Fruit fly (Drosophila melanogaster) whole organism, embryonic: Measurements from ENCODE around the gene SkpD.
A peak's percentile ranks its signal among the peaks of the same experiment; 100 is the strongest.

Experiments
- Asciz ChIP-seq: fragments of 200-800 bp; sonication (Bioruptor generic); optimal IDR thresholded peaks from 2 replicates; lab custom pipeline; 2017; ENCODE audit warnings: missing biosample characterization, mild to moderate bottlenecking, missing genetic modification characterization, missing genetic modification reagents
- Atf6 ChIP-seq: fragments of 200-800 bp; sonication (Bioruptor generic); IDR thresholded peaks from 2 replicates; pipeline ENCODE4 v1.3.6; 2022; ENCODE audit warnings: missing biosample characterization, missing genetic modification characterization
- Bgb ChIP-seq: fragments of 200-800 bp; sonication (Bioruptor generic); IDR thresholded peaks from 2 replicates; pipeline ENCODE4 v1.3.6; 2022; ENCODE audit warnings: missing biosample characterization, missing genetic modification characterization; ENCODE audit not compliant: partially characterized antibody
- Bteb2 ChIP-seq: fragments of 200-800 bp; sonication (Bioruptor generic); optimal IDR thresholded peaks from 2 replicates; lab custom pipeline; 2016; ENCODE audit warnings: missing biosample characterization, missing genetic modification characterization
- CG11456 ChIP-seq: fragments of 200-800 bp; sonication (Bioruptor generic); IDR thresholded peaks from 3 replicates; pipeline ENCODE4 v1.3.6; 2022; ENCODE audit warnings: missing biosample characterization, missing genetic modification characterization
- CG12236 ChIP-seq: fragments of 200-800 bp; sonication (Bioruptor generic); optimal IDR thresholded peaks from 2 replicates; lab custom pipeline; 2016; ENCODE audit warnings: missing biosample characterization, missing genetic modification characterization
- CG12299 ChIP-seq: fragments of 200-800 bp; sonication (Bioruptor generic); optimal IDR thresholded peaks from 2 replicates; lab custom pipeline; 2018; ENCODE audit warnings: missing biosample characterization, mild to moderate bottlenecking, missing genetic modification characterization
- CG1233 ChIP-seq: fragments of 200-800 bp; sonication (Bioruptor generic); optimal IDR thresholded peaks from 4 replicates; lab custom pipeline; 2018; ENCODE audit warnings: missing biosample characterization, mild to moderate bottlenecking, missing genetic modification characterization
- CG13287 ChIP-seq: fragments of 200-800 bp; sonication (Bioruptor generic); IDR thresholded peaks from 2 replicates; pipeline ENCODE4 v1.3.6; 2022; ENCODE audit warnings: missing biosample characterization, missing genetic modification characterization; ENCODE audit not compliant: partially characterized antibody
- CG14860 ChIP-seq: fragments of 200-800 bp; sonication (Bioruptor generic); IDR thresholded peaks from 3 replicates; pipeline ENCODE4 v1.3.6; 2022; ENCODE audit warnings: missing biosample characterization, missing genetic modification characterization; ENCODE audit not compliant: partially characterized antibody
- CG16813 ChIP-seq: fragments of 200-800 bp; sonication (Bioruptor generic); IDR thresholded peaks from 3 replicates; pipeline ENCODE4 v1.3.6; 2022; ENCODE audit warnings: missing biosample characterization, missing genetic modification characterization; ENCODE audit not compliant: partially characterized antibody
- CG17802 ChIP-seq: fragments of 200-800 bp; sonication (Bioruptor generic); optimal IDR thresholded peaks from 2 replicates; lab custom pipeline; 2018; ENCODE audit warnings: missing biosample characterization, mild to moderate bottlenecking, missing genetic modification characterization, moderate library complexity
- CG34224 ChIP-seq: fragments of 200-800 bp; sonication (Bioruptor generic); IDR thresholded peaks from 3 replicates; pipeline ENCODE4 v1.3.6; 2022; ENCODE audit warnings: missing biosample characterization, missing genetic modification characterization; ENCODE audit not compliant: partially characterized antibody
- CG6654 ChIP-seq: fragments of 200-800 bp; sonication (Bioruptor generic); optimal IDR thresholded peaks from 2 replicates; lab custom pipeline; 2017; ENCODE audit warnings: missing biosample characterization, mild to moderate bottlenecking, missing genetic modification characterization
- CG6791 ChIP-seq: fragments of 200-800 bp; sonication (Bioruptor generic); IDR thresholded peaks from 3 replicates; pipeline ENCODE4 v1.3.6; 2022; ENCODE audit warnings: missing biosample characterization, missing genetic modification characterization; ENCODE audit not compliant: partially characterized antibody
- CG7963 ChIP-seq: fragments of 200-800 bp; sonication (Bioruptor generic); IDR thresholded peaks from 3 replicates; pipeline ENCODE4 v1.3.6; 2022; ENCODE audit warnings: missing biosample characterization, missing genetic modification characterization; ENCODE audit not compliant: partially characterized antibody
- CG8089 ChIP-seq: fragments of 200-800 bp; sonication (Bioruptor generic); optimal IDR thresholded peaks from 3 replicates; lab custom pipeline; 2016; ENCODE audit warnings: missing biosample characterization, missing genetic modification characterization
- Dbx ChIP-seq: fragments of 200-800 bp; sonication (Bioruptor generic); IDR thresholded peaks from 3 replicates; pipeline ENCODE4 v1.3.6; 2022; ENCODE audit warnings: missing biosample characterization, missing genetic modification characterization
- Dll ChIP-seq: fragments of 200-800 bp; sonication (Bioruptor generic); IDR thresholded peaks from 4 replicates; pipeline ENCODE4 v1.3.6; 2022; ENCODE audit warnings: missing biosample characterization, missing genetic modification characterization; ENCODE audit not compliant: partially characterized antibody
- Elba2 ChIP-seq: fragments of 200-800 bp; sonication (Bioruptor generic); optimal IDR thresholded peaks from 3 replicates; lab custom pipeline; 2016; ENCODE audit warnings: missing biosample characterization, missing genetic modification characterization
- HLH4C ChIP-seq: fragments of 200-800 bp; sonication (Bioruptor generic); IDR thresholded peaks from 3 replicates; pipeline ENCODE4 v1.3.6; 2022; ENCODE audit warnings: missing biosample characterization, missing genetic modification characterization; ENCODE audit not compliant: partially characterized antibody
- Hr78 ChIP-seq, 2 experiments: fragments of 200-800 bp in 1 of 2; fragments of >200 bp in 1 of 2; sonication (Bioruptor generic) in 1 of 2; optimal IDR thresholded peaks; 2 replicates each; lab custom pipeline; 2017 to 2019; ENCODE audit warnings: missing biosample characterization in 2 of 2, missing genetic modification characterization in 2 of 2, mild to moderate bottlenecking in 1 of 2, moderate library complexity in 1 of 2
- Mad ChIP-seq: fragments of 200-800 bp; sonication (Bioruptor generic); optimal IDR thresholded peaks from 2 replicates; lab custom pipeline; 2016; ENCODE audit warnings: missing biosample characterization, missing genetic modification characterization
- Meics ChIP-seq: fragments of 200-800 bp; sonication (Bioruptor generic); optimal IDR thresholded peaks from 2 replicates; lab custom pipeline; 2017; ENCODE audit warnings: missing biosample characterization, mild to moderate bottlenecking, missing genetic modification characterization
- Opbp ChIP-seq: fragments of 200-800 bp; sonication (Bioruptor generic); IDR thresholded peaks from 3 replicates; pipeline ENCODE4 v1.3.6; 2022; ENCODE audit warnings: missing biosample characterization, missing genetic modification characterization; ENCODE audit not compliant: partially characterized antibody
- Scr ChIP-seq: fragments of 200-800 bp; sonication (Bioruptor generic); IDR thresholded peaks from 2 replicates; pipeline ENCODE4 v1.3.6; 2022; ENCODE audit warnings: missing biosample characterization, missing genetic modification characterization; ENCODE audit not compliant: partially characterized antibody
- Sox100B ChIP-seq: fragments of 200-800 bp; sonication (Bioruptor generic); optimal IDR thresholded peaks from 3 replicates; lab custom pipeline; 2018; ENCODE audit warnings: missing biosample characterization, mild to moderate bottlenecking, missing genetic modification characterization
- ash1 ChIP-seq: fragments of 200-800 bp; sonication (Bioruptor generic); optimal IDR thresholded peaks from 2 replicates; lab custom pipeline; 2018; ENCODE audit warnings: missing biosample characterization, mild to moderate bottlenecking, missing genetic modification characterization
- ato ChIP-seq: fragments of 200-800 bp; sonication (Bioruptor generic); IDR thresholded peaks from 2 replicates; pipeline ENCODE4 v1.3.6; 2022; ENCODE audit warnings: missing biosample characterization, missing genetic modification characterization; ENCODE audit not compliant: partially characterized antibody
- br ChIP-seq: fragments of >200 bp; optimal IDR thresholded peaks from 2 replicates; lab custom pipeline; 2017
- crp ChIP-seq, 2 experiments: fragments of 200-800 bp; sonication (Bioruptor generic); optimal IDR thresholded peaks; 2 replicates in 1 of 2; 3 replicates in 1 of 2; lab custom pipeline; 2017; ENCODE audit warnings: missing biosample characterization in 2 of 2, missing genetic modification characterization in 2 of 2, mild to moderate bottlenecking in 1 of 2, moderate library complexity in 1 of 2
- ems ChIP-seq: fragments of 200-800 bp; sonication (Bioruptor generic); optimal IDR thresholded peaks from 3 replicates; lab custom pipeline; 2016; ENCODE audit warnings: missing biosample characterization, missing genetic modification characterization
- ewg ChIP-seq: fragments of 200-800 bp; sonication (Bioruptor generic); optimal IDR thresholded peaks from 3 replicates; lab custom pipeline; 2017; ENCODE audit warnings: mild to moderate bottlenecking, missing biosample characterization, missing genetic modification reagents, missing genetic modification characterization
- gem ChIP-seq: fragments of 200-800 bp; sonication (Bioruptor generic); optimal IDR thresholded peaks from 2 replicates; lab custom pipeline; 2019; ENCODE audit warnings: missing biosample characterization, mild to moderate bottlenecking, missing genetic modification characterization, moderate library complexity
- inv ChIP-seq: fragments of 200-800 bp; sonication (Bioruptor generic); IDR thresholded peaks from 2 replicates; pipeline ENCODE4 v1.3.6; 2022; ENCODE audit warnings: missing biosample characterization, missing genetic modification characterization; ENCODE audit not compliant: partially characterized antibody
- knrl ChIP-seq: fragments of 200-800 bp; sonication (Bioruptor generic); IDR thresholded peaks from 3 replicates; pipeline ENCODE4 v1.3.6; 2022; ENCODE audit warnings: missing biosample characterization, missing genetic modification characterization; ENCODE audit not compliant: partially characterized antibody
- lilli ChIP-seq: fragments of 200-800 bp; sonication (Bioruptor generic); optimal IDR thresholded peaks from 3 replicates; lab custom pipeline; 2016; ENCODE audit warnings: missing biosample characterization, missing genetic modification characterization
- mld ChIP-seq: fragments of 200-800 bp; sonication (Bioruptor generic); IDR thresholded peaks from 3 replicates; pipeline ENCODE4 v1.3.6; 2022; ENCODE audit warnings: missing biosample characterization, missing genetic modification characterization; ENCODE audit not compliant: partially characterized antibody
- oc ChIP-seq: fragments of 200-800 bp; sonication (Bioruptor generic); optimal IDR thresholded peaks from 2 replicates; lab custom pipeline; 2018; ENCODE audit warnings: missing biosample characterization, mild to moderate bottlenecking, missing genetic modification characterization, moderate library complexity
- pb ChIP-seq: fragments of 200-800 bp; sonication (Bioruptor generic); optimal IDR thresholded peaks from 3 replicates; lab custom pipeline; 2016; ENCODE audit warnings: missing biosample characterization, missing genetic modification characterization
- run ChIP-seq: fragments of 200-800 bp; sonication (Bioruptor generic); optimal IDR thresholded peaks from 3 replicates; lab custom pipeline; 2018; ENCODE audit warnings: missing biosample characterization, mild to moderate bottlenecking, missing genetic modification characterization
- sna ChIP-seq: fragments of 200-800 bp; sonication (Bioruptor generic); IDR thresholded peaks from 2 replicates; pipeline ENCODE4 v1.3.6; 2022; ENCODE audit warnings: missing biosample characterization, missing genetic modification characterization; ENCODE audit not compliant: partially characterized antibody
- sr ChIP-seq: fragments of 200-800 bp; sonication (Bioruptor generic); IDR thresholded peaks from 3 replicates; pipeline ENCODE4 v1.3.6; 2022; ENCODE audit warnings: missing biosample characterization, missing genetic modification characterization
- stwl ChIP-seq: fragments of 200-800 bp; sonication (Bioruptor generic); optimal IDR thresholded peaks from 3 replicates; lab custom pipeline; 2018; ENCODE audit warnings: missing biosample characterization, mild to moderate bottlenecking, missing genetic modification characterization, moderate library complexity
- tna ChIP-seq: fragments of 200-800 bp; sonication (Bioruptor generic); IDR thresholded peaks from 2 replicates; pipeline ENCODE4 v1.3.6; 2022; ENCODE audit warnings: missing biosample characterization, missing genetic modification characterization; ENCODE audit not compliant: partially characterized antibody

The SkpD gene

DNA sequence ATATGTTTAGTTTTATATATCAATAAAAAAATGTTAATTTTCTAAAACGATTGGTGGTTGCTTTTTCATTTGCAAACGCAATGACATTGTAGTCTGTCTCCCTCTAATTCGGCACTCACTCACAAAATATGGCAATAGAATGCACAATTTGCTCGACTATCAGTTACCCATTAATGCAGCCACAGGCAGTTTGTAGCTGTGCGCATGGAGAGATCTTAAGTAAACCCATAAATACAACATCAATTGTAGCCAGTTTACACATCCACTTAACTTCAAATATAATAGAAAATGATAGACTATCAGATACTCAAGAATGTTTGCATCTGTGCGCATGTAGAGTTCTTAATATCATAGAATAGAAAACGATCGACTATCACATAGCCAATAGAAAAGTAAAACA is 46.8 kb downstream of the SkpD start (continued):
- TF ChIP-seq Sox100B (GFP tag; lab: Kevin White, UChicago) (no peak), CG11456 (GFP tag; lab: Robert Waterston, UW) (no peak), Scr (peak; percentile 58), Elba2 (GFP tag; lab: Kevin White, UChicago) (no peak), Mad (GFP tag; lab: Kevin White, UChicago) (no peak), CG14860 (GFP tag; lab: Robert Waterston, UW) (peak; percentile 86), CG17802 (tag; lab: Kevin White, UChicago) (no peak), CG13287 (GFP tag; lab: Robert Waterston, UW) (peak; percentile 24; the same call in 1 of the 2 replicates), sna (GFP tag; lab: Robert Waterston, UW) (peak; percentile 23; the same call in 1 of the 2 replicates), knrl (GFP tag; lab: Robert Waterston, UW) (peak; percentile 47; the same call in 2 of the 3 replicates), HLH4C (GFP tag; lab: Robert Waterston, UW) (peak; percentile 90), Atf6 (GFP tag; lab: Robert Waterston, UW) (no peak), Dll (GFP tag; lab: Robert Waterston, UW) (0 out of 4 replicates have a peak, but pooled peaks have one; percentile 21), Hr78 (GFP tag; optimal IDR thresholded peaks at IDR 0.05; lab: Kevin White, UChicago) (no peak), pb (GFP tag; lab: Kevin White, UChicago) (no peak), Meics (no peak), inv (peak; percentile 54; the same call in 1 of the 2 replicates), tna (peak; percentile 71), CG7963 (GFP tag; lab: Robert Waterston, UW) (peak; percentile 55; the same call in 2 of the 3 replicates), mld (GFP tag; lab: Robert Waterston, UW) (peak; percentile 69; the same call in 1 of the 3 replicates), CG12299 (tag; lab: Kevin White, UChicago) (no peak), sr (GFP tag; lab: Robert Waterston, UW) (no peak), Opbp (GFP tag; lab: Robert Waterston, UW) (peak; percentile 22; the same call in 1 of the 3 replicates), Asciz (GFP tag; lab: Kevin White, UChicago) (no peak), crp (GFP tag; optimal IDR thresholded peaks at IDR 0.05; lab: Kevin White, UChicago) (no peak), gem (tag; lab: Kevin White, UChicago) (no peak), Bgb (peak; percentile 61), CG1233 (no peak), Dbx (GFP tag; lab: Robert Waterston, UW) (no peak), CG34224 (peak; percentile 13; the same call in 1 of the 3 replicates), ato (GFP tag; lab: Robert Waterston, UW) (peak; percentile 67; the same call in 1 of the 2 replicates), CG16813 (GFP tag; lab: Robert Waterston, UW) (peak; percentile 83), run (no peak), ewg (no peak), CG8089 (no peak), CG6791 (GFP tag; lab: Robert Waterston, UW) (peak; percentile 80), ems (GFP tag; lab: Kevin White, UChicago) (no peak), stwl (tag; lab: Kevin White, UChicago) (no peak), oc (tag; lab: Kevin White, UChicago) (no peak), CG6654 (GFP tag; lab: Kevin White, UChicago) (no peak), Bteb2 (GFP tag; lab: Kevin White, UChicago) (no peak), CG12236 (GFP tag; lab: Kevin White, UChicago) (no peak), br (lab: Kevin White, UChicago) (no peak), ash1 (GFP tag; lab: Kevin White, UChicago) (no peak), lilli (GFP tag; lab: Kevin White, UChicago) (no peak)
